Fruit fly (Drosophila melanogaster): ENCODE results near the gene Rbf.

DNA sequence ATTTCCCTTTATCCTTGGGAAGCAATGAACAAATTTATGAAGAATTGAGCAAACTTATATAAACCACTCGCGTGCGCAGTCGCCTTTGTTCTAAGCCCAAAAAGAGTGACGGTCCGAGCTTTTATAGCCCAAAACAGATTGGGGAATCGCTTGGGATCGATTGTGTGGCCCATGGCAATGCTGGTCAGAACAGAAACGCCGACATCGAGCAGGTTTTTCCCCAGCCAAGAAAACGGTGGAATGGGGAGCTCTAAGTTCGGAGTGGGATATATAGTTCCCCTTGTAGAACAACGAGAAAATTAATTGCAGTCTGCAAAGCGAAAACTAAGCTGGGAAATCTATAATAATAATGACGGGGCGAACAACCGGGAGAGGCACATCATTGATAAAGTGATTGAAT lies 50.1 kb downstream of the Rbf start, which contains the start of gene CG13362:
- no peak for TF ChIP-seq svp (GFP tag)
- TF ChIP-seq Lpt (GFP tag; optimal IDR thresholded peaks at IDR 0.05), result no peak
- TF ChIP-seq CG34406 (GFP tag; optimal IDR thresholded peaks at IDR 0.05), result no peak
